Worm (Caenorhabditis elegans) whole organism, L1 larva: ENCODE measurements around the gene F49A5.10.

ENCODE experiments used
- C16A3.4 ChIP-seq: fragments of 150-350 bp; optimal IDR thresholded peaks from 2 replicates; lab custom pipeline; 2014; ENCODE audit warnings: missing biosample characterization, missing genetic modification characterization
- C34B4.2 ChIP-seq: sonication (generic microtip); optimal IDR thresholded peaks from 2 replicates; lab custom pipeline; 2017; ENCODE audit warnings: mild to moderate bottlenecking, missing genetic modification characterization, missing compliant biosample characterization
- F16B12.6 ChIP-seq: fragments of 150-350 bp; optimal IDR thresholded peaks from 2 replicates; lab custom pipeline; 2014; ENCODE audit warnings: missing biosample characterization, missing genetic modification characterization
- Y116A8C.19 ChIP-seq: sonication (generic microtip); optimal IDR thresholded peaks from 2 replicates; lab custom pipeline; 2016; ENCODE audit warnings: missing compliant biosample characterization, missing genetic modification characterization, borderline replicate concordance
- aha-1 ChIP-seq: fragments of 150-350 bp; optimal IDR thresholded peaks from 2 replicates; lab custom pipeline; 2014; ENCODE audit warnings: missing biosample characterization, missing genetic modification characterization
- blmp-1 ChIP-seq: fragments of 150-350 bp; optimal IDR thresholded peaks from 2 replicates; lab custom pipeline; 2014; ENCODE audit warnings: missing biosample characterization, missing genetic modification characterization
- egl-13 ChIP-seq: sonication (generic microtip); optimal IDR thresholded peaks from 2 replicates; lab custom pipeline; 2016; ENCODE audit warnings: missing genotype, missing genetic modification reagents, missing genetic modification characterization, missing compliant biosample characterization
- elt-2 ChIP-seq: sonication (generic microtip); optimal IDR thresholded peaks from 2 replicates; lab custom pipeline; 2016; ENCODE audit warnings: missing genetic modification characterization, mild to moderate bottlenecking, inconsistent platforms, missing compliant biosample characterization, missing genetic modification reagents
- elt-3 ChIP-seq, 6 experiments: fragments of 150-350 bp in 1 of 6; sonication (generic microtip); optimal IDR thresholded peaks; 2 replicates each; lab custom pipeline; 2017 to 2018; ENCODE audit warnings: missing biosample characterization in 6 of 6, missing genetic modification characterization in 6 of 6, inconsistent platforms in 1 of 6
- fkh-10 ChIP-seq: sonication (generic microtip); optimal IDR thresholded peaks from 2 replicates; lab custom pipeline; 2017; ENCODE audit warnings: missing biosample characterization, missing genetic modification reagents, missing genetic modification characterization
- fos-1 ChIP-seq: fragments of 150-350 bp; optimal IDR thresholded peaks from 2 replicates; lab custom pipeline; 2014; ENCODE audit warnings: missing biosample characterization, missing genetic modification characterization
- hpl-2 ChIP-seq: fragments of 150-350 bp; optimal IDR thresholded peaks from 2 replicates; lab custom pipeline; 2014; ENCODE audit warnings: missing biosample characterization, missing genetic modification reagents, missing genetic modification characterization
- isw-1 ChIP-seq: fragments of 200-800 bp; sonication (Bioruptor generic); IDR thresholded peaks from 2 replicates; pipeline ENCODE4 v1.3.6; 2022; ENCODE audit warnings: missing genetic modification characterization, missing compliant biosample characterization
- jun-1 ChIP-seq: fragments of 150-350 bp; optimal IDR thresholded peaks from 2 replicates; lab custom pipeline; 2014; ENCODE audit warnings: missing biosample characterization, missing genetic modification reagents, missing genetic modification characterization
- lin-15B ChIP-seq: fragments of 150-350 bp; sonication (generic microtip); optimal IDR thresholded peaks from 3 replicates; lab custom pipeline; 2014; ENCODE audit warnings: missing biosample characterization, missing genetic modification characterization
- lin-35 ChIP-seq, 2 experiments: fragments of 150-350 bp; optimal IDR thresholded peaks; 2 replicates each; lab custom pipeline; 2014; ENCODE audit warnings: missing biosample characterization in 2 of 2, missing genetic modification characterization in 2 of 2, missing genetic modification reagents in 2 of 2
- lir-3 ChIP-seq: sonication (generic microtip); optimal IDR thresholded peaks from 2 replicates; lab custom pipeline; 2016; ENCODE audit warnings: mild to moderate bottlenecking, missing genetic modification characterization, moderate library complexity, missing compliant biosample characterization; ENCODE audit not compliant: poor library complexity
- mdl-1 ChIP-seq, 2 experiments: fragments of 150-350 bp; optimal IDR thresholded peaks; 2 replicates each; lab custom pipeline; 2014 to 2017; ENCODE audit warnings: missing biosample characterization in 2 of 2, missing genetic modification characterization in 2 of 2, inconsistent platforms in 1 of 2
- mep-1 ChIP-seq: fragments of 150-350 bp; optimal IDR thresholded peaks from 2 replicates; lab custom pipeline; 2014; ENCODE audit warnings: missing biosample characterization, missing genetic modification characterization
- nhr-11 ChIP-seq: fragments of 150-350 bp; optimal IDR thresholded peaks from 2 replicates; lab custom pipeline; 2014; ENCODE audit warnings: missing biosample characterization, missing genetic modification characterization
- nhr-12 ChIP-seq: sonication (generic microtip); optimal IDR thresholded peaks from 2 replicates; lab custom pipeline; 2017; ENCODE audit warnings: missing biosample characterization, missing genetic modification characterization
- nhr-237 ChIP-seq: fragments of 150-350 bp; optimal IDR thresholded peaks from 2 replicates; lab custom pipeline; 2014; ENCODE audit warnings: missing biosample characterization, missing genetic modification characterization
- nhr-47 ChIP-seq: sonication (generic microtip); optimal IDR thresholded peaks from 2 replicates; lab custom pipeline; 2016; ENCODE audit warnings: mild to moderate bottlenecking, missing genetic modification characterization, moderate library complexity, missing compliant biosample characterization
- nhr-76 ChIP-seq: sonication (generic microtip); optimal IDR thresholded peaks from 2 replicates; lab custom pipeline; 2017; ENCODE audit warnings: missing biosample characterization, missing genetic modification characterization
- nhr-77 ChIP-seq: fragments of 150-350 bp; optimal IDR thresholded peaks from 2 replicates; lab custom pipeline; 2014; ENCODE audit warnings: missing biosample characterization, missing genetic modification characterization
- nhr-84 ChIP-seq: sonication (generic microtip); optimal IDR thresholded peaks from 2 replicates; lab custom pipeline; 2017; ENCODE audit warnings: missing biosample characterization, missing genetic modification characterization
- nhr-85 ChIP-seq: sonication (generic microtip); peaks from one replicate; lab custom pipeline; 2016; ENCODE audit warnings: missing genetic modification characterization, inconsistent platforms, missing compliant biosample characterization
- nhr-90 ChIP-seq: sonication (generic microtip); optimal IDR thresholded peaks from 2 replicates; lab custom pipeline; 2016; ENCODE audit warnings: mild to moderate bottlenecking, missing genetic modification characterization, missing compliant biosample characterization; ENCODE audit not compliant: poor library complexity
- pag-3 ChIP-seq: sonication (generic microtip); optimal IDR thresholded peaks from 2 replicates; lab custom pipeline; 2017; ENCODE audit warnings: missing genetic modification characterization, mild to moderate bottlenecking, missing compliant biosample characterization, antibody characterized with exemption, borderline replicate concordance; ENCODE audit not compliant: insufficient read depth
- pax-3 ChIP-seq: fragments of 200-800 bp; sonication (Bioruptor generic); optimal IDR thresholded peaks from 2 replicates; lab custom pipeline; 2018; ENCODE audit warnings: mild to moderate bottlenecking, missing genetic modification characterization, moderate library complexity, missing compliant biosample characterization
- pqm-1 ChIP-seq: sonication (generic microtip); optimal IDR thresholded peaks from 3 replicates; lab custom pipeline; 2017; ENCODE audit warnings: missing biosample characterization, missing genetic modification characterization
- sox-4 ChIP-seq: sonication (generic microtip); optimal IDR thresholded peaks from 2 replicates; lab custom pipeline; 2016; ENCODE audit warnings: missing genetic modification characterization, missing compliant biosample characterization
- tlp-1 ChIP-seq: fragments of 150-350 bp; optimal IDR thresholded peaks from 2 replicates; lab custom pipeline; 2014; ENCODE audit warnings: missing biosample characterization, missing genetic modification characterization
- vab-15 ChIP-seq: sonication (generic microtip); optimal IDR thresholded peaks from 2 replicates; lab custom pipeline; 2017; ENCODE audit warnings: missing genotype, mild to moderate bottlenecking, missing genetic modification characterization, missing compliant biosample characterization
- xbp-1 ChIP-seq: sonication (generic microtip); optimal IDR thresholded peaks from 2 replicates; lab custom pipeline; 2016; ENCODE audit warnings: missing genetic modification characterization, missing compliant biosample characterization
- ztf-4 ChIP-seq: fragments of 150-350 bp; optimal IDR thresholded peaks from 2 replicates; lab custom pipeline; 2014; ENCODE audit warnings: missing biosample characterization, missing genetic modification characterization

The F49A5.10 gene

ce11 chrV:16838435-16838834 is 36.6 kb upstream of the F49A5.10 start:
- TF ChIP-seq egl-13 (tag; lab: Kevin White, UChicago) (no peak), blmp-1 (no peak), nhr-77 (tag; lab: Kevin White, UChicago) (no peak), pag-3 (tag; lab: Kevin White, UChicago) (no peak), xbp-1 (tag; lab: Kevin White, UChicago) (no peak), pax-3 (tag; lab: Kevin White, UChicago) (no peak), mep-1 (no peak), lin-15B (no peak), C34B4.2 (tag; lab: Kevin White, UChicago) (no peak), C16A3.4 (tag; lab: Kevin White, UChicago) (no peak), fkh-10 (GFP tag; lab: Kevin White, UChicago) (no peak), fos-1 (no peak), hpl-2 (no peak), nhr-85 (no peak), lir-3 (tag; lab: Kevin White, UChicago) (no peak), sox-4 (no peak)

- peak in 1 of 2 experiments; percentile 14 for TF ChIP-seq lin-35 (GFP tag; optimal IDR thresholded peaks at IDR 0.05; lab: Kevin White, UChicago)
- no peak for TF ChIP-seq ztf-4 (tag; lab: Kevin White, UChicago)
- TF ChIP-seq jun-1, result peak; percentile 8
- no peak for TF ChIP-seq elt-3 (tag; optimal IDR thresholded peaks at IDR 0.05; lab: Kevin White, UChicago)
- TF ChIP-seq fkh-10 (GFP tag; lab: Kevin White, UChicago), result no peak
- TF ChIP-seq nhr-11 (tag; lab: Kevin White, UChicago), result no peak
- no peak for TF ChIP-seq F16B12.6 (tag; lab: Kevin White, UChicago)
- peak; percentile 91 for TF ChIP-seq elt-2 (tag; lab: Kevin White, UChicago)
Measured at ce11 chrV:16840283-16840682, 34.8 kb upstream of the F49A5.10 start.

ce11 chrV:16840961-16841360 is 34.1 kb upstream of the F49A5.10 start, which contains the start of gene clec-40:
TSS of gene clec-40 (minus strand) at chrV:16841061.
- TF ChIP-seq nhr-47 (tag; lab: Kevin White, UChicago) (no peak), tlp-1 (tag; lab: Kevin White, UChicago) (no peak), egl-13 (tag; lab: Kevin White, UChicago) (no peak), pax-3 (tag; lab: Kevin White, UChicago) (no peak), Y116A8C.19 (no peak), aha-1 (no peak), nhr-237 (tag; lab: Kevin White, UChicago) (no peak), mdl-1 (tag; optimal IDR thresholded peaks at IDR 0.05; lab: Kevin White, UChicago) (no peak), isw-1 (GFP tag; lab: Robert Waterston, UW) (no peak), sox-4 (no peak), nhr-12 (tag; lab: Kevin White, UChicago) (no peak), pqm-1 (tag; lab: Kevin White, UChicago) (no peak), nhr-76 (tag; lab: Kevin White, UChicago) (no peak)

- TF ChIP-seq nhr-84, result no peak
- no peak for TF ChIP-seq vab-15 (tag; lab: Kevin White, UChicago)
- TF ChIP-seq nhr-12 (tag; lab: Kevin White, UChicago), result no peak
Measured at ce11 chrV:16842941-16843340, 32.1 kb upstream of the F49A5.10 start, which contains the start of gene clec-25. TSS of gene clec-25 (plus strand) at chrV:16843241.

ce11 chrV:16848498-16848897 is 26.6 kb upstream of the F49A5.10 start, which contains the start of the genes clec-36 and clec-26:
TSS of gene clec-36 (minus strand) at chrV:16848598.
TSS of gene clec-26 (plus strand) at chrV:16848611.
- TF ChIP-seq elt-2 (tag; lab: Kevin White, UChicago) (peak; percentile 44), nhr-90 (tag; lab: Kevin White, UChicago) (no peak)
